Fruit fly (Drosophila melanogaster) whole organism, prepupa: ENCODE data around the gene NTPase.

Experiments used
- Blimp-1 ChIP-seq: fragments of 200-800 bp; sonication (Bioruptor generic); optimal IDR thresholded peaks from 3 replicates; lab custom pipeline; 2017; ENCODE audit warnings: missing biosample characterization, missing genetic modification characterization, mild to moderate bottlenecking, moderate library complexity, missing genetic modification reagents
- CG10631 ChIP-seq: fragments of 200-800 bp; sonication (Bioruptor generic); optimal IDR thresholded peaks from 2 replicates; lab custom pipeline; 2016; ENCODE audit warnings: missing biosample characterization, missing genetic modification characterization
- CG10669 ChIP-seq: fragments of 200-800 bp; sonication (Bioruptor generic); optimal IDR thresholded peaks from 3 replicates; lab custom pipeline; 2018; ENCODE audit warnings: missing biosample characterization, mild to moderate bottlenecking, missing genetic modification characterization, moderate library complexity
- CG11294 ChIP-seq: fragments of 200-800 bp; sonication (Bioruptor generic); IDR thresholded peaks from 2 replicates; pipeline ENCODE4 v1.3.6; 2022; ENCODE audit warnings: missing biosample characterization, missing genetic modification characterization
- CG11902 ChIP-seq: fragments of 200-800 bp; sonication (Bioruptor generic); optimal IDR thresholded peaks from 3 replicates; lab custom pipeline; 2016; ENCODE audit warnings: missing biosample characterization, missing genetic modification characterization
- CG15336 ChIP-seq: fragments of 200-800 bp; sonication (Bioruptor generic); IDR thresholded peaks from 2 replicates; pipeline ENCODE4 v1.3.6; 2022; ENCODE audit warnings: missing biosample characterization, missing genetic modification characterization
- CG1621 ChIP-seq: fragments of 200-800 bp; sonication (Bioruptor generic); optimal IDR thresholded peaks from 3 replicates; lab custom pipeline; 2018; ENCODE audit warnings: missing biosample characterization, mild to moderate bottlenecking, missing genetic modification characterization
- CG32006 ChIP-seq: fragments of 200-800 bp; sonication (Bioruptor generic); optimal IDR thresholded peaks from 3 replicates; lab custom pipeline; 2017; ENCODE audit warnings: missing biosample characterization, mild to moderate bottlenecking, missing genetic modification characterization
- CG34406 ChIP-seq: fragments of 200-800 bp; sonication (Bioruptor generic); optimal IDR thresholded peaks from 3 replicates; lab custom pipeline; 2016; ENCODE audit warnings: missing biosample characterization, missing genetic modification characterization
- CG3919 ChIP-seq: fragments of 200-800 bp; sonication (Bioruptor generic); optimal IDR thresholded peaks from 3 replicates; lab custom pipeline; 2016; ENCODE audit warnings: missing biosample characterization, missing genetic modification characterization
- CG6163 ChIP-seq: fragments of 200-800 bp; sonication (Bioruptor generic); IDR thresholded peaks from 3 replicates; pipeline ENCODE4 v1.3.6; 2022; ENCODE audit warnings: missing biosample characterization, missing genetic modification characterization
- CG6276 ChIP-seq: fragments of 200-800 bp; sonication (Bioruptor generic); optimal IDR thresholded peaks from 2 replicates; lab custom pipeline; 2017; ENCODE audit warnings: missing biosample characterization, mild to moderate bottlenecking, missing genetic modification characterization
- CG6808 ChIP-seq: fragments of 200-800 bp; sonication (Bioruptor generic); optimal IDR thresholded peaks from 3 replicates; lab custom pipeline; 2017; ENCODE audit warnings: missing biosample characterization, missing genetic modification characterization, mild to moderate bottlenecking, moderate library complexity, missing genetic modification reagents
- CG7368 ChIP-seq: fragments of 200-800 bp; sonication (Bioruptor generic); optimal IDR thresholded peaks from 3 replicates; lab custom pipeline; 2016; ENCODE audit warnings: missing biosample characterization, missing genetic modification characterization
- CG8119 ChIP-seq: fragments of 200-800 bp; sonication (Bioruptor generic); IDR thresholded peaks from 3 replicates; pipeline ENCODE4 v1.3.6; 2022; ENCODE audit warnings: missing biosample characterization, missing genetic modification characterization
- CG8632 ChIP-seq: fragments of 200-800 bp; sonication (Bioruptor generic); optimal IDR thresholded peaks from 3 replicates; lab custom pipeline; 2016; ENCODE audit warnings: missing biosample characterization, missing genetic modification characterization
- Eip75B ChIP-seq: fragments of 200-800 bp; sonication (Bioruptor generic); optimal IDR thresholded peaks from 3 replicates; lab custom pipeline; 2016; ENCODE audit warnings: missing biosample characterization, missing genetic modification characterization
- Eip78C ChIP-seq: fragments of 200-800 bp; sonication (Bioruptor generic); peaks from one replicate; lab custom pipeline; 2016; ENCODE audit warnings: missing biosample characterization, missing genetic modification characterization
- Eip93F ChIP-seq: fragments of 200-800 bp; sonication (Bioruptor generic); optimal IDR thresholded peaks from 2 replicates; lab custom pipeline; 2016; ENCODE audit warnings: missing biosample characterization, mild to moderate bottlenecking, missing genetic modification characterization
- Ets21C ChIP-seq: fragments of 200-800 bp; sonication (Bioruptor generic); optimal IDR thresholded peaks from 3 replicates; lab custom pipeline; 2016; ENCODE audit warnings: missing biosample characterization, missing genetic modification characterization
- Gug ChIP-seq: fragments of 200-800 bp; sonication (Bioruptor generic); IDR thresholded peaks from 2 replicates; pipeline ENCODE4 v1.3.6; 2022; ENCODE audit warnings: missing biosample characterization, missing genetic modification characterization
- Hr38 ChIP-seq: sonication (Bioruptor generic); optimal IDR thresholded peaks from 2 replicates; lab custom pipeline; 2016; ENCODE audit warnings: missing biosample characterization, missing genetic modification characterization
- Hr4 ChIP-seq: fragments of 200-800 bp; sonication (Bioruptor generic); optimal IDR thresholded peaks from 3 replicates; lab custom pipeline; 2016; ENCODE audit warnings: missing biosample characterization, missing genetic modification characterization
- OdsH ChIP-seq: fragments of 200-800 bp; sonication (Bioruptor generic); optimal IDR thresholded peaks from 3 replicates; lab custom pipeline; 2016; ENCODE audit warnings: missing biosample characterization, missing genetic modification characterization
- Smox ChIP-seq: fragments of 200-800 bp; sonication (Bioruptor generic); optimal IDR thresholded peaks from 3 replicates; lab custom pipeline; 2016; ENCODE audit warnings: missing biosample characterization, missing genetic modification characterization
- Sox102F ChIP-seq: fragments of 200-800 bp; sonication (Bioruptor generic); optimal IDR thresholded peaks from 2 replicates; lab custom pipeline; 2016; ENCODE audit warnings: missing biosample characterization, mild to moderate bottlenecking, missing genetic modification characterization
- Sox14 ChIP-seq: fragments of 200-800 bp; sonication (Bioruptor generic); optimal IDR thresholded peaks from 3 replicates; lab custom pipeline; 2016; ENCODE audit warnings: missing biosample characterization, missing genetic modification characterization
- Sox15 ChIP-seq: fragments of 200-800 bp; sonication (Bioruptor generic); optimal IDR thresholded peaks from 3 replicates; lab custom pipeline; 2016; ENCODE audit warnings: missing biosample characterization, missing genetic modification characterization
- acj6 ChIP-seq: fragments of 200-800 bp; sonication (Bioruptor generic); optimal IDR thresholded peaks from 3 replicates; lab custom pipeline; 2016; ENCODE audit warnings: missing biosample characterization, missing genetic modification characterization
- cyc ChIP-seq: fragments of 200-800 bp; sonication (Bioruptor generic); optimal IDR thresholded peaks from 3 replicates; lab custom pipeline; 2016; ENCODE audit warnings: missing biosample characterization, missing genetic modification characterization
- dac ChIP-seq: fragments of 200-800 bp; sonication (Bioruptor generic); optimal IDR thresholded peaks from 2 replicates; lab custom pipeline; 2017; ENCODE audit warnings: missing biosample characterization, mild to moderate bottlenecking, missing genetic modification characterization
- dsx ChIP-seq: fragments of 200-800 bp; optimal IDR thresholded peaks from 3 replicates; lab custom pipeline; 2019; ENCODE audit warnings: missing biosample characterization, mild to moderate bottlenecking, missing genetic modification characterization, moderate library complexity; ENCODE audit not compliant: poor library complexity, severe bottlenecking
- eg ChIP-seq: fragments of 200-800 bp; sonication (Bioruptor generic); IDR thresholded peaks from 3 replicates; pipeline ENCODE4 v1.3.6; 2022; ENCODE audit warnings: missing biosample characterization, missing genetic modification characterization
- esn ChIP-seq: fragments of 200-800 bp; sonication (Bioruptor generic); optimal IDR thresholded peaks from 2 replicates; lab custom pipeline; 2016; ENCODE audit warnings: missing biosample characterization, mild to moderate bottlenecking, missing genetic modification characterization, moderate library complexity
- lz ChIP-seq: fragments of 200-800 bp; sonication (Bioruptor generic); optimal IDR thresholded peaks from 3 replicates; lab custom pipeline; 2016; ENCODE audit warnings: missing biosample characterization, missing genetic modification characterization
- pdm3 ChIP-seq: fragments of 200-800 bp; sonication (Bioruptor generic); optimal IDR thresholded peaks from 3 replicates; lab custom pipeline; 2016; ENCODE audit warnings: missing biosample characterization, missing genetic modification characterization
- salr ChIP-seq, 2 experiments: fragments of 200-800 bp; sonication (Bioruptor generic); optimal IDR thresholded peaks; 3 replicates each; lab custom pipeline; 2016 to 2018; ENCODE audit warnings: missing biosample characterization in 2 of 2, missing genetic modification characterization in 2 of 2, mild to moderate bottlenecking in 1 of 2
- spab ChIP-seq: fragments of 200-800 bp; sonication (Bioruptor generic); optimal IDR thresholded peaks from 2 replicates; lab custom pipeline; 2017; ENCODE audit warnings: missing biosample characterization, mild to moderate bottlenecking, missing genetic modification characterization, missing genetic modification reagents
- ss ChIP-seq, 2 experiments: fragments of 200-800 bp; sonication (Bioruptor generic); optimal IDR thresholded peaks; 2 replicates in 1 of 2; 3 replicates in 1 of 2; lab custom pipeline; 2017 to 2018; ENCODE audit warnings: mild to moderate bottlenecking in 2 of 2, missing biosample characterization in 2 of 2, missing genetic modification characterization in 2 of 2, moderate library complexity in 1 of 2
- svp ChIP-seq: fragments of 200-800 bp; sonication (Bioruptor generic); peaks from one replicate; lab custom pipeline; 2016; ENCODE audit warnings: missing biosample characterization, missing genetic modification characterization
- topi ChIP-seq: fragments of 200-800 bp; sonication (Bioruptor generic); optimal IDR thresholded peaks from 3 replicates; lab custom pipeline; 2016; ENCODE audit warnings: missing biosample characterization, missing genetic modification characterization
- vri ChIP-seq: fragments of 200-800 bp; sonication (Bioruptor generic); optimal IDR thresholded peaks from 3 replicates; lab custom pipeline; 2016; ENCODE audit warnings: missing biosample characterization, mild to moderate bottlenecking, missing genetic modification characterization

NTPase gene

DNA sequence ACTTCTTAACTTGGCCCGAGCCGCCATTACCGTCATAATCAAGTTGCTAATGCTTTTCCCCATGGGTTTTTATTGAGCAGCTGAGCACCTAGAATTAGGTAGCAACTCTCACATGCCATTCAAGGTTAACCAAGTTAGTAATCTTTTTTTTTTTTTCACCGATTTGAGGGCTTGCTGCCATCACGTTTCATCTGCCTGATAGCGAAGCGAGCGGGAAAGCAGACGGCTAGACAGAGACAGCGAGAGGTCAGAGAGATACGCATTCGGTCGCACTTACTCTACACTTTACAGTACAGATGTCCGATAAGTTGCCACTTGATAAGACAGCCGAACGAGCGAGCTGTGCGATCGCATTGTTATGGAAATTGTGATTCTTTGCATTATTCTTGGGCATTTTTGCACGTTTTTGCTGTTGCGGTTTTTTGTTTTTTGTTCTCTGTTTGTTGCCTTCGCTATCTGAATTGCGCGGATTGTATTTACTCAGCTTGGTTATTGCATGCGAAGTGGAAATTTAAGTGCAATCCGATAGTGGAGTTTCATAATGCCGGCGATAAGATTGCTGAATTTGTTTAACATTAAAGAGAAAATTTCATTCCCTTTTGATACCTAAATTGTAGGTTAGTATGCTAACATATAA, 14.9 kb upstream of the NTPase start:
- 0 out of 3 replicates have a peak, but pooled peaks have one; percentile 43 for TF ChIP-seq eg
- TF ChIP-seq CG6163 = peak; percentile 48; the same call in 1 of the 3 replicates
- TF ChIP-seq Sox102F = no peak
- TF ChIP-seq Sox14 (GFP tag; lab: Kevin White, UChicago) = peak; percentile 29
- TF ChIP-seq Eip78C (GFP tag; lab: Kevin White, UChicago) = peak; percentile 70
- peak; percentile 4 for TF ChIP-seq Eip75B (GFP tag; lab: Kevin White, UChicago)
- TF ChIP-seq svp (GFP tag; lab: Kevin White, UChicago) = peak; percentile 99
- TF ChIP-seq spab (GFP tag; lab: Kevin White, UChicago) = no peak
- no peak for TF ChIP-seq CG6808 (GFP tag; lab: Kevin White, UChicago)
- TF ChIP-seq dsx (GFP tag; lab: Kevin White, UChicago) = peak; percentile 11
- TF ChIP-seq CG10631 (GFP tag; lab: Kevin White, UChicago) = no peak
- peak; percentile 93 for TF ChIP-seq vri (GFP tag; lab: Kevin White, UChicago)

DNA sequence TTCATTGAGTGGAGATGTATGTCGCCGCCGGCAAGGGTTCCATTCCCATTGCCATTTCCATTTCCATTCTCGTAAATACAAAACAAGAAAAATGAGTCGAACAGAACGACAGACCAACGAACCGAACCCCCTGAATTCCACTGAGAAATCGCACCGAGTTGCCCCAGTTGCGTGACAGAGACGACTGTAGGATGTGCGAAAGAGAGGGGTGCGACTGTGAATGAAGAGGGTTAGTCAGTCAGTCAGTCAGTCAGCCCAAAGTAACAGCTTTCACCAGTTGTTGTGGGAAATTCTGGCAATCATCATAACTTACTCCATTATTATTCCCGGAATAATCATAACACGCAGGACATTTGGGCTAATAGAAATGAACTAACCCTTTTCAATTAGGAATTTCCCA, 12.6 kb upstream of the NTPase start:
- TF ChIP-seq Eip78C (GFP tag; lab: Kevin White, UChicago) (peak; percentile 24), CG34406 (GFP tag; lab: Kevin White, UChicago) (no peak)

DNA sequence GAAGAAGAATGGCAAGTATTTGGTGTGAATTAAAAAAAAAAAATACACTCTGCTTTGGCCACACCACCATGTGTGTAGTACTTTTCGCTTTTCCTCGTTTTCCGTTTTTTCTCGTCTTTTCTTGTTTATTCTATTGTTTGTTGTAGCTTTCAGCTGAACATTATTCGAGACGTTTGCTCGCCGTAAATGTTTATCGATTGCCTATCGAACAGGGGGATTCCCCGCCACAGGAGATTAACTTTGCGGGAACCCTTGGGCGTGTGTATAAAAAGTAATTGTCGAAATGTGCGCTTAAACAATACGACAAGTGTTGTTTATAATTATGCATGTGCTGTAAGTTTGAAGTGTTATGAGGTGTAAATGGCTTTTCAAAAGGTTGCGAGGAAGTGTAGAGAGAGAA, 12.1 kb upstream of the NTPase start:
- TF ChIP-seq OdsH (GFP tag; lab: Kevin White, UChicago) (no peak), CG11902 (GFP tag; lab: Kevin White, UChicago) (no peak), vri (GFP tag; lab: Kevin White, UChicago) (no peak), eg (no peak), CG8632 (no peak), salr (GFP tag; optimal IDR thresholded peaks at IDR 0.05; lab: Kevin White, UChicago) (no peak), dsx (GFP tag; lab: Kevin White, UChicago) (no peak), spab (GFP tag; lab: Kevin White, UChicago) (no peak)
- TF ChIP-seq, all 60 proteins: peak for 0

- peak; percentile 74 for TF ChIP-seq Eip75B (GFP tag; lab: Kevin White, UChicago)
- peak; percentile 57 for TF ChIP-seq Hr38 (GFP tag; lab: Kevin White, UChicago)
- peak; percentile 80 for TF ChIP-seq pdm3 (GFP tag; lab: Kevin White, UChicago)
- TF ChIP-seq CG32006 (GFP tag; lab: Kevin White, UChicago) = peak; percentile 87
- TF ChIP-seq Ets21C (GFP tag; lab: Kevin White, UChicago) = peak; percentile 36
- TF ChIP-seq dsx (GFP tag; lab: Kevin White, UChicago) = peak; percentile 99
- TF ChIP-seq Hr4 (GFP tag; lab: Kevin White, UChicago) = peak; percentile 90
- peak; percentile 42 for TF ChIP-seq CG11902 (GFP tag; lab: Kevin White, UChicago)
- no peak for TF ChIP-seq Smox (GFP tag; lab: Kevin White, UChicago)
- TF ChIP-seq CG6808 (GFP tag; lab: Kevin White, UChicago) = peak; percentile 44
- TF ChIP-seq CG10669 (GFP tag; lab: Kevin White, UChicago) = peak; percentile 54
- peak; percentile 84; the same call in 1 of the 2 replicates for TF ChIP-seq CG11294 (GFP tag; lab: Robert Waterston, UW)
- TF ChIP-seq CG10631 (GFP tag; lab: Kevin White, UChicago) = peak; percentile 73
- TF ChIP-seq CG6163 = peak; percentile 88
- TF ChIP-seq Eip93F (GFP tag; lab: Kevin White, UChicago) = no peak
- no peak for TF ChIP-seq svp (GFP tag; lab: Kevin White, UChicago)
- peak in 1 of 2 experiments; percentile 79 for TF ChIP-seq salr (GFP tag; optimal IDR thresholded peaks at IDR 0.05; lab: Kevin White, UChicago)
- TF ChIP-seq CG8119 (GFP tag; lab: Robert Waterston, UW) = peak; percentile 83
- TF ChIP-seq CG3919 = peak; percentile 82
- TF ChIP-seq Gug (GFP tag; lab: Robert Waterston, UW) = peak; percentile 88
- peak; percentile 75 for TF ChIP-seq acj6
- TF ChIP-seq CG6276 = peak; percentile 28
- TF ChIP-seq lz (GFP tag; lab: Kevin White, UChicago) = peak; percentile 36
- no peak for TF ChIP-seq ss (GFP tag; optimal IDR thresholded peaks at IDR 0.05; lab: Kevin White, UChicago)
- peak; percentile 51 for TF ChIP-seq esn (GFP tag; lab: Kevin White, UChicago)
- TF ChIP-seq topi (GFP tag; lab: Kevin White, UChicago) = peak; percentile 61
- peak; percentile 29 for TF ChIP-seq cyc (GFP tag; lab: Kevin White, UChicago)
- peak; percentile 81 for TF ChIP-seq CG15336 (GFP tag; lab: Robert Waterston, UW)
- peak; percentile 18 for TF ChIP-seq vri (GFP tag; lab: Kevin White, UChicago)
- peak; percentile 48 for TF ChIP-seq Sox15
- TF ChIP-seq CG7368 (GFP tag; lab: Kevin White, UChicago) = peak; percentile 70
- TF ChIP-seq CG1621 (tag; lab: Kevin White, UChicago) = peak; percentile 14
- TF ChIP-seq Blimp-1 (GFP tag; lab: Kevin White, UChicago) = no peak
- TF ChIP-seq dac (GFP tag; lab: Kevin White, UChicago) = peak; percentile 66
Measured at dm6 chr2L:2897024-2897549, 11.4 kb upstream of the NTPase start.
